Worm (Caenorhabditis elegans): ENCODE results near the gene B0361.14.

The B0361.14 gene

ce11 chrIII:7290462-7290861 is 8.9 kb downstream of the B0361.14 start, which contains the start of gene algn-11:
algn-11 (minus strand) TSS chrIII:7290562.
- TF ChIP-seq dsc-1 (tag; optimal IDR thresholded peaks at IDR 0.05): no peak
- no peak for TF ChIP-seq lin-13 (GFP tag; optimal IDR thresholded peaks at IDR 0.05)
- no peak for TF ChIP-seq nhr-12 (tag; optimal IDR thresholded peaks at IDR 0.05)
- no peak for TF ChIP-seq zip-4 (GFP tag; optimal IDR thresholded peaks at IDR 0.05)

ce11 chrIII:7287503-7287902 is 11.8 kb downstream of the B0361.14 start, which contains the start of gene ykt-6:
ykt-6 (minus strand) TSS chrIII:7287603.
- TF ChIP-seq alr-1 (tag; optimal IDR thresholded peaks at IDR 0.05; ENCODE audit: borderline replicate concordance) (no peak), ceh-8 (GFP tag; optimal IDR thresholded peaks at IDR 0.05) (no peak), efl-1 (optimal IDR thresholded peaks at IDR 0.05) (no peak), efl-1 (GFP tag; optimal IDR thresholded peaks at IDR 0.05 in 1 of 2) (peak in 1 of 2 experiments; percentile 88), unc-86 (tag; optimal IDR thresholded peaks at IDR 0.05) (no peak), lin-39 (tag; optimal IDR thresholded peaks at IDR 0.05) (no peak)

- TF ChIP-seq snpc-4 (tag; optimal IDR thresholded peaks at IDR 0.05) (no peak), unc-86 (tag; optimal IDR thresholded peaks at IDR 0.05) (no peak), sup-37 (GFP tag; optimal IDR thresholded peaks at IDR 0.05) (no peak), egl-27 (tag; optimal IDR thresholded peaks at IDR 0.05) (no peak), ceh-88 (GFP tag; IDR thresholded peaks at IDR 0.05) (no peak), elt-2 (tag; optimal IDR thresholded peaks at IDR 0.05) (no peak), nhr-11 (tag; optimal IDR thresholded peaks at IDR 0.05) (no peak), rnt-1 (tag; optimal IDR thresholded peaks at IDR 0.05) (no peak), snu-23 (GFP tag; optimal IDR thresholded peaks at IDR 0.05) (no peak)
Measured at ce11 chrIII:7285783-7286182, 13.5 kb downstream of the B0361.14 start, which contains the start of gene pho-5. pho-5 (minus strand) TSS chrIII:7285883.

- TF ChIP-seq nhr-28 (tag; optimal IDR thresholded peaks at IDR 0.05): no peak
- TF ChIP-seq fkh-8 (tag; optimal IDR thresholded peaks at IDR 0.05): no peak
- no peak for TF ChIP-seq pqm-1 (tag; optimal IDR thresholded peaks at IDR 0.05)
- TF ChIP-seq efl-3 (GFP tag; optimal IDR thresholded peaks at IDR 0.05): no peak
- TF ChIP-seq pag-3 (tag; optimal IDR thresholded peaks at IDR 0.05; ENCODE audit: borderline replicate concordance, insufficient read depth): no peak
- TF ChIP-seq efl-1 (optimal IDR thresholded peaks at IDR 0.05): peak in 1 of 2 experiments; percentile 29
- no peak for TF ChIP-seq efl-1 (GFP tag; optimal IDR thresholded peaks at IDR 0.05 in 1 of 2)
- TF ChIP-seq nhr-90 (tag; optimal IDR thresholded peaks at IDR 0.05; ENCODE audit: poor library complexity): no peak
- TF ChIP-seq ets-5 (GFP tag; IDR thresholded peaks at IDR 0.05): no peak
- TF ChIP-seq ztf-4 (tag; optimal IDR thresholded peaks at IDR 0.05): no peak
- no peak for TF ChIP-seq ceh-90 (tag; optimal IDR thresholded peaks at IDR 0.05)
- no peak for TF ChIP-seq ces-1 (GFP tag; optimal IDR thresholded peaks at IDR 0.05)
- TF ChIP-seq dpl-1 (GFP tag; optimal IDR thresholded peaks at IDR 0.05): peak in 1 of 3 experiments; percentile 26
- no peak for TF ChIP-seq unc-130 (tag; optimal IDR thresholded peaks at IDR 0.05)
- TF ChIP-seq lsy-2 (tag; optimal IDR thresholded peaks at IDR 0.05): peak in 1 of 2 experiments; percentile 77
- TF ChIP-seq nhr-71 (tag; optimal IDR thresholded peaks at IDR 0.05): no peak
- no peak for TF ChIP-seq hlh-17 (GFP tag; optimal IDR thresholded peaks at IDR 0.05; ENCODE audit: borderline replicate concordance)
- TF ChIP-seq snpc-4 (tag; optimal IDR thresholded peaks at IDR 0.05): no peak
- TF ChIP-seq lin-35 (GFP tag; optimal IDR thresholded peaks at IDR 0.05): peak in 1 of 2 experiments; percentile 46
- TF ChIP-seq egl-27 (tag; optimal IDR thresholded peaks at IDR 0.05): no peak
- TF ChIP-seq nhr-85 (tag): no peak
- TF ChIP-seq aly-2 (tag; optimal IDR thresholded peaks at IDR 0.05): no peak
- peak; percentile 5 for TF ChIP-seq blmp-1 (tag; optimal IDR thresholded peaks at IDR 0.05)
- no peak for TF ChIP-seq swsn-7 (tag; optimal IDR thresholded peaks at IDR 0.05)
- no peak for TF ChIP-seq nhr-11 (tag; optimal IDR thresholded peaks at IDR 0.05)
- no peak for TF ChIP-seq skn-1 (tag; optimal IDR thresholded peaks at IDR 0.05)
- no peak for TF ChIP-seq grh-1 (GFP tag; IDR thresholded peaks at IDR 0.05)
- TF ChIP-seq sup-37 (GFP tag; optimal IDR thresholded peaks at IDR 0.05): no peak
- no peak for TF ChIP-seq nhr-237 (tag; optimal IDR thresholded peaks at IDR 0.05)
Measured at ce11 chrIII:7281179-7281578, 18.2 kb downstream of the B0361.14 start, which contains the start of gene B0361.3. B0361.3 (plus strand) TSS chrIII:7281462.

All from whole organism, L1 larva.